Worm (Caenorhabditis elegans) whole organism, L2 larva: ENCODE results near the gene rmd-2.

ENCODE experiments used
- C34F6.9 ChIP-seq: fragments of 150-350 bp; optimal IDR thresholded peaks from 2 replicates; lab custom pipeline; 2014; ENCODE audit warnings: missing biosample characterization, missing genetic modification characterization
- R02D3.7 ChIP-seq: fragments of 150-350 bp; optimal IDR thresholded peaks from 2 replicates; lab custom pipeline; 2014; ENCODE audit warnings: missing biosample characterization, missing genetic modification characterization
- ama-1 ChIP-seq: fragments of 150-350 bp; optimal IDR thresholded peaks from 2 replicates; lab custom pipeline; 2018; ENCODE audit warnings: inconsistent platforms
- egl-27 ChIP-seq: sonication (generic microtip); optimal IDR thresholded peaks from 3 replicates; lab custom pipeline; 2017; ENCODE audit warnings: missing biosample characterization, missing genetic modification reagents, missing genetic modification characterization
- elt-3 ChIP-seq: sonication (generic microtip); optimal IDR thresholded peaks from 2 replicates; lab custom pipeline; 2017; ENCODE audit warnings: missing biosample characterization, missing genetic modification characterization
- lsy-2 ChIP-seq, 2 experiments: fragments of 150-350 bp in 1 of 2; sonication (generic microtip) in 1 of 2; optimal IDR thresholded peaks; 2 replicates each; lab custom pipeline; 2014 to 2017; ENCODE audit warnings: missing biosample characterization in 2 of 2, missing genetic modification characterization in 2 of 2
- nhr-12 ChIP-seq: fragments of 150-350 bp; optimal IDR thresholded peaks from 2 replicates; lab custom pipeline; 2014; ENCODE audit warnings: missing biosample characterization, missing genetic modification characterization
- nhr-6 ChIP-seq: fragments of 150-350 bp; optimal IDR thresholded peaks from 2 replicates; lab custom pipeline; 2014; ENCODE audit warnings: missing biosample characterization, missing genetic modification characterization
- unc-39 ChIP-seq: fragments of 150-350 bp; optimal IDR thresholded peaks from 2 replicates; lab custom pipeline; 2014; ENCODE audit warnings: missing biosample characterization, missing genetic modification characterization

DNA sequence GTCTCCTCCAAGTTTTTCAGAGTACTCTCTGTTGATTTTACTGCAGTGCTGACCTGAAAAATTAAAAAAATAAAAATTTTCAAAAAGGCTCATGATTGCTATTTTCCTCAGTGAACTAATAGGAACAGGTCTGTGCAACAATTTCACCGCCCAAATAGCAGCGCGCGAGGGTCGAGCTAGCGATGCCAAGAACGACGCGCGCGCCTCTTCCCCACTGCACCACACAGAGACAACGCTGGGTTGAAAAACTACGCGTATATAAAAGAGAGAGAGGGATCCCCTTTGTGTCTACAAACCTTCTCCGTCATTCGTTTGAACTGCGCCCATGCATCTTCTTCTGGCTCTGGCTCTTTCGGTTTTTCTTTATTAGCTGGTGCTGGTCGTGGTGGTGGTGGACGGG is 16.0 kb downstream of the rmd-2 start:
- peak; percentile 28 for TF ChIP-seq nhr-6 (tag; lab: Kevin White, UChicago)
- TF ChIP-seq lsy-2 (tag; optimal IDR thresholded peaks at IDR 0.05; lab: Kevin White, UChicago), result peak; percentile 55 to 58
- TF ChIP-seq C34F6.9, result peak; percentile 41
- TF ChIP-seq egl-27 (tag; lab: Kevin White, UChicago), result peak; percentile 40
- TF ChIP-seq unc-39 (tag; lab: Kevin White, UChicago), result no peak
- no peak for TF ChIP-seq ama-1 (lab: Kevin White, UChicago)
- TF ChIP-seq nhr-12 (tag; lab: Kevin White, UChicago), result no peak
- no peak for TF ChIP-seq elt-3
- no peak for TF ChIP-seq R02D3.7 (tag; lab: Kevin White, UChicago)
